Worm (Caenorhabditis elegans) whole organism, L4/young adult: ENCODE data around the gene sprp-4.
A peak's percentile ranks its signal among the peaks of the same experiment; 100 is the strongest.

Experiments
- W03F9.2 ChIP-seq: fragments of 150-350 bp; optimal IDR thresholded peaks from 2 replicates; lab custom pipeline; 2014; ENCODE audit warnings: missing biosample characterization, missing genetic modification characterization
- dao-5 ChIP-seq: sonication (generic microtip); optimal IDR thresholded peaks from 2 replicates; lab custom pipeline; 2016; ENCODE audit warnings: missing genotype, missing genetic modification characterization, moderate library complexity, missing compliant biosample characterization
- him-1 ChIP-seq: sonication (generic microtip); optimal IDR thresholded peaks from 2 replicates; lab custom pipeline; 2016; ENCODE audit warnings: missing genotype, missing genetic modification reagents, missing genetic modification characterization, missing compliant biosample characterization

The sprp-4 gene

DNA sequence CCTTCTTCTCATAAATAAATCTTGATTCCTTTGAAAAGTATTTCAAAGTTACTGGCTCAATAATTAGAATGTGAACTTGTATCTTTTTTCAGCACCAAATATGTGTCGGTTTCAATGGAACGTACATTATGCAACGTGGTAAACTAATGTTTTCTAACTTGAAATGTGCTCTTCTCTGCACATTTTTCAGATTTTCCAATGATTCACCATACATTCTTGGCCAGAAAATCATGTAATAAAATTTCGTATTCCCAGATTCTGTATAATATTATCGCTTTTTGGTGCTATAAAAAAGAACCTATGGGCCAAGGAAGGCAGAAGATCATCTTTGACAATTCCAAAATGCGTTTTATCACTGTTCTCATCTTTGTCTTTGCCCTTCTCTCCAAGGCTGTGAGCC, 7.5 kb upstream of the sprp-4 start, which contains the start of gene C06E2.9:
TSS of gene C06E2.9 (plus strand) at position 301 of the 400 bp plus-strand sequence.
- no peak for TF ChIP-seq him-1 (tag; lab: Kevin White, UChicago)

DNA sequence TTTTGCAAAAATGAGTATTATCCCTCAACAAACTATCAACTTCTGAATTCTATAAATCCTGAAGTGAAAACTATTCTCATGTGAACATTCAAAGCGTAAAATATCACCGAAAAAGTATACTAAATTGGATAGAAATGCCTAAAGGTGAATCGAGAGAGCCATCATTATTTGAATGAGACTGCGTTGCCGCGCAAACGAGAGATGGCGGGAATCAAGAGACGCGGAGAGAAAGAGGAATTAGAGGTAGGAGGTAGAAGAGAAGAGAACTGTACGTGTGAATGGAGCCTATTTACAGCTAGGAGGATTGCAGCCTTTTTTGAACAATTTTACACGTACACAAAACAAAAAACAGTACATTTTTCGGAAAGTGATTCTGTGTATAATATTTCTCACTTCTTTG, 6.1 kb upstream of the sprp-4 start:
- TF ChIP-seq dao-5, result no peak
- no peak for TF ChIP-seq him-1 (tag; lab: Kevin White, UChicago)
- TF ChIP-seq W03F9.2 (tag; lab: Kevin White, UChicago), result no peak

DNA sequence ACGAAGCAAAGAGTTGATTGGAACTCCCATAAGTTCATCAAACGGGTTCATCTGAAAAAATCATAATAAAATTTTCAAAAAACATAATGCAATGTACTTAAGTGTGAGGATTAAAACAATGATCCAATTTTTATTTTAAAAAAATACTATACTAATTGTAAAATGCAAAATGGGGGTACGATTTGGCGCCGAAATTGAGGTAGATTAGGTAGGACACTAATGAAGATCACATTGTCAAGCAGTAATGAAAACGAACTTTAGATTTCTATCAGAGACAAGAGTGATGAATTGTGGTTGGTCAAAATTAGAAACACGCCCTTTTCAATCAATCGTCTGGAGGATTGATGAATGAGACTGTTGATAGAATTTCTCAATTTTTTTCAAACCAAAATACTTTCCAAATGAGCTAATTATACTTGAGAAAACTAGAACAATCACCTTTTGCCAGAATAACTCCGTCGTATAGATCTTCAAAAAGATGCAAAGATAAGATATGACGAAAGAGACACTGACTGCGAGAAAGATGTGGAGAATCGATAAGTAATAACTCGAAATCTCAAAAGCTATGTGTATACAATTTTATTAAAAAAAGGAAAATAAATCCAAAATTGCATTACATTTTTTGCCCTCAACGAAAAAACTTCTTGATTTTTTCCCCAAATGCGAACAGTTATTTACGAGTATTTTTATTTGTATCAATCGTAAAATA, 4.6 kb upstream of the sprp-4 start, which contains the start of gene C06E2.5:
TSS of gene C06E2.5 (minus strand) at position 51 of the 709 bp plus-strand sequence.
- TF ChIP-seq dao-5 (no peak), him-1 (tag; lab: Kevin White, UChicago) (no peak), W03F9.2 (tag; lab: Kevin White, UChicago) (no peak)

DNA sequence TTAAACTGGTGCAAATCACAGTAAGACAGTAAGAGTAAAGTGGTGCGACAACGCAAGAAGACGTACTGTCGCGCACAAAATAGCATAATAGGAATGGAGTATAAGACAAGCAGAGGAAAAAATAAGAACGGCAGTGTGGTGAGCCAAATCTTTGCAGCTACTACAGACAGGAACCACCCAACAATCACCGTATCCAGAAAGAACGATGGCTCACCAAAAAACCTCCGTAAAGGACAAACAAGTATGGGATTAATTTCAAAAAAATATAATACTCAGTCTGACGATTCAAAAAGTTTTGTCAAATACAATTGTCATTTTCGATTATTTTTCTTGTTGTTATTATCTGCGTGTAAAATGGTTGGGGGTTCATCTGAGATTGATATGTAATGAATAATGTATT, 985 bp upstream of the sprp-4 start:
- no peak for TF ChIP-seq dao-5
- no peak for TF ChIP-seq W03F9.2 (tag; lab: Kevin White, UChicago)
- no peak for TF ChIP-seq him-1 (tag; lab: Kevin White, UChicago)

DNA sequence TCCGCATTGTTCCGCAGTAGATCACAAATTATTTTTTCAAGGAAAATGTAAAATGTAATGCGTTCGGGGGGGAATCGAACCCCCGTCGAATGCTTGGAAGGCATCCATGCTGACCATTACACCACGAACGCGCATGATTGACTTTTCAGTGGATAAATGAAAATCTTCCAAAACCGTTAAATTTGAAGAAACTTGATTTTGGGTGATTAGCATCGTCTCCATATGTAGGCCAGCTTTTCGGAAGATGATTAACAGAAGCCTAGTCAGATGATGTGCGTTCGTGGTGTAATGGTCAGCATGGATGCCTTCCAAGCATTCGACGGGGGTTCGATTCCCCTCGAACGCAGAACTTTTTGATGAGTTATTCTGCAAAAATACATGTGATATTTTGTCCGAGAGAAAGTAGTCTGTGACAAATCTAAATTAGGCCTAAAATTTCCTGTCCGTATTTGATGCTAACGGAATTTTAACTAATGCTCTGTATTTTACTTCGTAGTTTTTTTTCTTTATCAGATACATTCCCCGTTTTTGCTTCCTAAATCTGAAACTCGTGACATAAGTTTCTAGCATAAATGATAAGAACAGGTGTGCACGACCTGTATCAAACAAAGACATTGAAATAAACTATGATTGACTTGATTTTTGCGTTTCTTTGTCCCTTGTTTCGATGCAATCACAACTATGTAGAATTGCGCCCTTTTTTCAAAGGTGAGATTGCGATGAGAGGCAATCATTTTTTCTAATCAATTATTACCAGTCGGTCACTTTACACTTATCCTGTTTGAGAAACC, 6.8 kb downstream of the sprp-4 start, which contains the start of gene C28G1.10:
TSS of gene C28G1.10 (plus strand) at position 676 of the 791 bp plus-strand sequence.
- no peak for TF ChIP-seq him-1 (tag; lab: Kevin White, UChicago)
- no peak for TF ChIP-seq dao-5
- no peak for TF ChIP-seq W03F9.2 (tag; lab: Kevin White, UChicago)

DNA sequence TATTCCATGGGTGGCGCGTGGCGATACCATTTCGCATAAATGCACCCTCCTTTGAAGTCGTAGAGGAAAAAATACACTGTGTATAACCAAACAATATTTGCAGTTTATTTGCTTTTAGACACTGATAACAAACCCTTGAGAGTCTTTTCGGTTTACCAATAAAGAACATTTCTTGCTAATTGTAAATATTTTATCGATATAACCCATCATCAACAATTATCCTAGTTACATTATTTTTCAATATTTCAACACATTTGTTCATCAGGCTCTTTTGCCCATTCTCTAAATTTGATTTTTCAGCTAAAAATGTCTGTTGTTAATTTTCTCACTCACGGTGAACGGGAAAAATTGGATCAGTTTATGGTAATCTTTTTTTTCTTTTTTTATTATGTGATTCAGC, 9.4 kb downstream of the sprp-4 start, which contains the start of gene ubc-23:
TSS of gene ubc-23 (plus strand) at position 301 of the 400 bp plus-strand sequence.
- TF ChIP-seq W03F9.2 (tag; lab: Kevin White, UChicago), result no peak
- TF ChIP-seq dao-5, result no peak
- no peak for TF ChIP-seq him-1 (tag; lab: Kevin White, UChicago)

DNA sequence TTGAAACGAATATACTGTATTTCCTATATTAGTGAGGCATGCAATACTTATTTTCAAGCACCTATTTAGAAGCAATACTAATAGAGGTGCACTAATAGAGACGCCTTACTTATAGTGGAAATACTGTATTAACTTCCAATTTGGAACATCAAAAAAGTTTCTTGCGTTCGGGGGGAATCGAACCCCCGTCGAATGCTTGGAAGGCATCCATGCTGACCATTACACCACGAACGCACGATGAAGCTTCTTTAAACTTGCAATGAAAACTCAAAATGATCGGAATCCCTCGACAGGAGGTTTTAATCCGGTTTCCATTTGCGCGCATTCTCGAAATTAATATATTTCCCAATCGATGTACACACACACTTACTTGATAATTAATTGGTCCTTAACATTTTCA, 15.2 kb downstream of the sprp-4 start:
- TF ChIP-seq him-1 (tag; lab: Kevin White, UChicago) (no peak), dao-5 (peak; percentile 49), W03F9.2 (tag; lab: Kevin White, UChicago) (no peak)

DNA sequence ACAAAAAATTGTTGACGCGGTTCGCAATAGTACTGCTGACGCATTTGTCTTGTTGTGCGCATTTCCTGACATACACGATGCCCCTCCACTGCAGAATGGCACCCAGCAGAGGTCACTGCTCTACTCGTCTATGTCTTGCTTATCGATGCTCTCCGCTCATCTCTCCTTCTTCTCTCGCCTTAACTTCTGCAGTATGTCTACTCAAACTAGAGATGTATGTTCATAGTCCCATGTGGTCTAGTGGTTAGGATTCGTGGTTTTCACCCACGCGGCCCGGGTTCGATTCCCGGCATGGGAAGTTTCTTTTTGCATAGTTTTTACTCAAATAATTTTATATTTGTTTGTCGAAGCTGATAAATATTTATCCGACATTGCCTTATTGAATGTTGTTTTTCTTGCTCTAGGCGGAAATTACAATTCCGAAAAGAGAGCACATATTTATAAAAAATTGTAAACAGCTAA, 17.5 kb downstream of the sprp-4 start, which contains the start of gene C28G1.2:
TSS of gene C28G1.2 (plus strand) at position 130 of the 462 bp plus-strand sequence.
- TF ChIP-seq W03F9.2 (tag; lab: Kevin White, UChicago), result peak; percentile 50
- peak; percentile 92 for TF ChIP-seq dao-5
- peak; percentile 93 for TF ChIP-seq him-1 (tag; lab: Kevin White, UChicago)

DNA sequence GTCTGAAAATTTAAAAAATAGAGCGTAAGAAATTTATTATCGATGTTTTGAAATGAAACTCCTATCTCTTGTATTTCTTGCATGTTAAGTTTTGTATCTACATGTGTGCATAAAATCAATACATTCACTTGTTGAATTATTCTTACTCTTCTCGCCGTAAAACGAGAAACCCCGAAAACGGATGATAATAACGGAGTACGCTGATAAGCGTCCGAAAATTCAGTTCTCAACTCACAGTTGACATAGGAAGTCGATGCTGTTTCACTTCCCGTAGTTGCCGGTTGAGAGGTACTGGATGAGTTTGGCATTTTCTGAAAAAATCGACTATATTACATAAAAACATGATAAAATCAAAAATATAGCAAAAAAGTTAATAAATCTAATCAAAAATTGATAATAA, 18.0 kb downstream of the sprp-4 start, which contains the start of gene sec-15:
TSS of gene sec-15 (minus strand) at position 311 of the 400 bp plus-strand sequence.
- no peak for TF ChIP-seq him-1 (tag; lab: Kevin White, UChicago)
- TF ChIP-seq dao-5, result no peak
- TF ChIP-seq W03F9.2 (tag; lab: Kevin White, UChicago), result no peak

DNA sequence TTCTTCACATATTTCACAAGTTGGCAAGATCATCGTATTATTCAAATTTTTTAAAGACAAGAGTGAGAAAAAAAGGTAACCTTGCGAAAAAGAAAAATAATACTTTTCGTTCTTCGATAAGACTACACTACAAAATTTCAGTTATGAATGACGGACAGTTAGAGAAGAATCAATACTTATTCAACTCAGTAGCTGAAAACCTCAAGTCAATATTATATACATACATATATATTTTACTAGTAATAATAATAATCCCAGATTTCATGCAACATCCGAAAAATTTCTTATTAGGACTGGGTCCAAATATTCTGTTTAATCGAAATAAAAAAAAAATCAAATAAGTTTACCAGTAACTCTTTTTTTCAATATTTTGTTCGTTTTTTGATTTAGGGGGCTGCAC, 22.3 kb downstream of the sprp-4 start, which contains the start of gene C28G1.6:
TSS of gene C28G1.6 (minus strand) at position 101 of the 400 bp plus-strand sequence.
- TF ChIP-seq him-1 (tag; lab: Kevin White, UChicago) (no peak), dao-5 (no peak), W03F9.2 (tag; lab: Kevin White, UChicago) (no peak)

DNA sequence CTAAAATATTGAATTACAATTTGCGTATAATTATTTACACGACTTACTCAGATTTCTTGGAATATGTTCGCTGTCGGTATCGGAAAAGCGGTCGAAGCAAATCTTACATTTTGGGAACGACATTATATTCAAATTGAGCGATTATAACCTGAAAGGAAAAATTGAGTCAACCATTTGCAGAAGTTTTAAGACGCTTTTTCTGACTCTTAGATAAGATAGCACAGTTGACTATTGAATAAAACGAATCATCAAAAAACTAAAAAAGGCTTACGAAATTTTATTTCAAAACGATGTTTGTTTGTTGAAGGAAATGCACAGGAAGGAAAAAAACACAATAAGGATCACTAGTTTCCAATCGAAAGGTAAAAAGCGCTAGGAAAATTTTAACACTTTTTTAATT, 25.1 kb downstream of the sprp-4 start, which contains the start of gene rcs-1:
TSS of gene rcs-1 (minus strand) at position 176 of the 400 bp plus-strand sequence.
- TF ChIP-seq him-1 (tag; lab: Kevin White, UChicago) (no peak), W03F9.2 (tag; lab: Kevin White, UChicago) (no peak), dao-5 (no peak)

DNA sequence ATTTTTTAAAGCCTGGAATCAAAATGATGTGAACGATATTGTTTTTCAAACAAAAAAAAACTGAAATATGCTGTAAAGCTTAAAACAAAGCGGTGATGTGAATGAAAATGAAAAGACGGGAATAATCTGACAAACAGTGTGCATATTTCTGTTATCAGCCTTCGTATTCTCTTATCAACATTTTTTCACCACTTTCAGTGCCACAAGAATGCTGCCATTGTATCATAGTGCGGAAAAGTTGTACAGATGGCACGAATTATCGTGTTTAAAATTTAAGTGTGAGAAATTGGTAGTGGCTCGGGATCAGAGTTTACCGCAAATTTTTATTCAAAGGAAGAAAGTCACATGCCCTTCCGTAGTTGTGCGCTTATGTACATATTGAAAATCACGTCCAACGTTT, 29.0 kb downstream of the sprp-4 start, which contains the start of gene ifd-1:
TSS of gene ifd-1 (minus strand) at position 12 of the 400 bp plus-strand sequence.
- TF ChIP-seq dao-5 (no peak), W03F9.2 (tag; lab: Kevin White, UChicago) (no peak), him-1 (tag; lab: Kevin White, UChicago) (no peak)

DNA sequence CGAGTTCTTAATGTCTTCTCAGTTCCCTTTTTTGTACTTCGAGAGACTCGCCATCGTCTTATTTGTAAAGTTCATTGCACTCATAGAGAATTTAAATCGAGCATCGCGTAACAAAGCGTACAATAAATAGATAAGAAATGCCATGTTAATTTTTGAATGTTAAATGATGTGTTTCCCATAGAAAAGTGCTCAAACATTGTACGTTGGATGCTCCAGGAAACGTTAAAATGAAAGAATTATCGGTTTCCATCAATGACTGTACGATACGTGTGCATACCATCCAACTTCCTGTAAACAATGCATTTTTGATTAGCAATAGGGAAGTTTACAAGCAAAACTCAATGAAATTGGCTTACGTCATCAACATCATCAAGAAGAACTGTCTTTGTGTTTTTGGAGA, 32.8 kb downstream of the sprp-4 start:
- TF ChIP-seq him-1 (tag; lab: Kevin White, UChicago) (no peak), dao-5 (no peak), W03F9.2 (tag; lab: Kevin White, UChicago) (no peak)
